Worm (Caenorhabditis elegans) whole organism, late embryonic: Measurements from ENCODE around the gene trf-1.

ENCODE experiments used
- ama-1 ChIP-seq: fragments of 150-350 bp; optimal IDR thresholded peaks from 2 replicates; lab custom pipeline; 2014
- ceh-24 ChIP-seq: sonication (generic microtip); optimal IDR thresholded peaks from 2 replicates; lab custom pipeline; 2016; ENCODE audit warnings: mild to moderate bottlenecking, missing genetic modification characterization, missing compliant biosample characterization
- ceh-30 ChIP-seq: fragments of 150-350 bp; optimal IDR thresholded peaks from 2 replicates; lab custom pipeline; 2014; ENCODE audit warnings: missing biosample characterization, missing genetic modification characterization
- hlh-30 ChIP-seq: sonication (generic microtip); optimal IDR thresholded peaks from 2 replicates; lab custom pipeline; 2017; ENCODE audit warnings: antibody characterized with exemption, missing genetic modification characterization, missing compliant biosample characterization; ENCODE audit not compliant: insufficient read depth
- pha-4 ChIP-seq: fragments of 150-350 bp; optimal IDR thresholded peaks from 2 replicates; lab custom pipeline; 2018; ENCODE audit warnings: missing biosample characterization, missing genetic modification reagents, missing genetic modification characterization
- pqm-1 ChIP-seq: sonication (generic microtip); optimal IDR thresholded peaks from 2 replicates; lab custom pipeline; 2016; ENCODE audit warnings: missing genetic modification characterization, missing compliant biosample characterization
- ref-2 ChIP-seq: sonication (generic microtip); optimal IDR thresholded peaks from 2 replicates; lab custom pipeline; 2016; ENCODE audit warnings: missing genetic modification characterization, missing compliant biosample characterization
- ttx-3 ChIP-seq: sonication (generic microtip); optimal IDR thresholded peaks from 2 replicates; lab custom pipeline; 2016; ENCODE audit warnings: missing genetic modification reagents, missing genetic modification characterization, missing compliant biosample characterization

DNA sequence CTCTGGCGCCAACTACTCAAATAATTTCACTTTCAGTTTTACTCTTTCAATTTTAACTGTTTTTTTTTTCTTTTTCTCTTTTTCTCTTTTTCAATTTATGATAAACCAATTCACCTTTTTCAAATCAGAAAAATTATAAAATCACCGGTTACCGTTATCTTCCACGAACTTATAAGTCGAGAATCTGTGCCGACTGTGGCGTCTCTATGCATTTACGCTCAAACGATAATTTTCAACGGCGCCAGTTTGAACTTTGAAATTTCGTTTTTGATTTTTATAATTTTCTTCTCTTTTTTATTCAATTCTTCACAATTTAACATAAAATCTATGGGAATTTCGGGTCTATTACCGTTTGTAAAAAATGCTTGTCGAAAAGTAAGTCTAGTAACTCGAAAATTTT lies 6.8 kb upstream of the trf-1 start, which contains the start of gene exo-1:
- TF ChIP-seq ref-2 (tag; lab: Kevin White, UChicago): no peak
- no peak for TF ChIP-seq ceh-30 (tag; lab: Kevin White, UChicago)
- no peak for TF ChIP-seq ama-1
- TF ChIP-seq ceh-24 (tag; lab: Kevin White, UChicago): no peak
- TF ChIP-seq pha-4 (tag; lab: Kevin White, UChicago): no peak
- no peak for TF ChIP-seq ttx-3 (tag; lab: Kevin White, UChicago)
- no peak for TF ChIP-seq pqm-1 (tag; lab: Kevin White, UChicago)
- TF ChIP-seq hlh-30: no peak
